Worm (Caenorhabditis elegans) whole organism, L4/young adult: ENCODE data around the gene fbxa-152.

Source experiments
- W03F9.2 ChIP-seq: fragments of 150-350 bp; optimal IDR thresholded peaks from 2 replicates; lab custom pipeline; 2014; ENCODE audit warnings: missing biosample characterization, missing genetic modification characterization
- him-1 ChIP-seq: sonication (generic microtip); optimal IDR thresholded peaks from 2 replicates; lab custom pipeline; 2016; ENCODE audit warnings: missing genotype, missing genetic modification reagents, missing genetic modification characterization, missing compliant biosample characterization

DNA sequence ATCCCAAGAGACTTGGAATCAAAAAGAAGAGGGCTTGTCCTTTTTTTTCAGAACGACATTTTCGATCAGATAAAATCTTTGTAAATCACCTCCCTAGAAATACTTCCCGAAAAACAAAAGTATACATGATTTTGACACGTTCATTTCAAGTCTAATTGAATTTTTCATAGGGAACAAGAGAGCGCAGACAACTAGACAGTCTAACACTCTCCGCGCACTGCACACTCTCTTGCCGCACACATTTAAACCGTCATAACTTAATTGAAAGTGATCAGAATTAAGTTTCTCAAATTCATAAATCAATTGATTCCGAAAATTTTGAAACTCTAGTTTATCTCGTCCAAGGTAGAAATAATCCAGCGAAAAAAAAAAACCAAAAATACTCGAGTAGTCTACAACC, 42.4 kb downstream of the fbxa-152 start:
- no peak for TF ChIP-seq him-1
- no peak for TF ChIP-seq W03F9.2 (tag; lab: Kevin White, UChicago)
